Worm (Caenorhabditis elegans): ENCODE data around the gene amt-2.

Gene amt-2

DNA sequence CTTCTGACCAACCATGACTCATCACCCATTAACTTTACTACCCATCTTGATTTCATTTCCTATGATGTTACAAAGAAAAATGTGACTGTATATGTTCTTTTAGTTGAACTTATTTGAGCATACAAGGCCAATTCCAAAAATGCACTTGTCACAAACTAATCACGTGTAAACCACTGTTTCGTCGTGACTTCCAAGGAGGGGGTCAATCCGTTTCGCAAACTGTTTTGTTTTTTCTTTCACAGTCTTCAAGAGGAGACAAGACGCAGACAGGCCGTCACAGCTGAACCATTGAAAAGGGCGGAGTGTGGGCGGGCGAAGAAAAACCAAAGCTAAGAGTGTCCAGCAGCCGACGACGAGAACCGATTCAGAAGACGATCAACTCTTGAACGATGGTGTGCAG is 36.9 kb downstream of the amt-2 start, which contains the start of gene C39E9.8:
Gene C39E9.8, plus strand, starts transcription at position 328 of the 400 bp plus-strand sequence.
- TF ChIP-seq nhr-6 (tag; optimal IDR thresholded peaks at IDR 0.05) (peak; percentile 14), nhr-11 (tag; optimal IDR thresholded peaks at IDR 0.05) (no peak), unc-55 (GFP tag; optimal IDR thresholded peaks at IDR 0.05) (no peak), nhr-10 (tag; optimal IDR thresholded peaks at IDR 0.05) (no peak), fos-1 (tag; optimal IDR thresholded peaks at IDR 0.05) (peak; percentile 41), Y55F3AM.14 (GFP tag; optimal IDR thresholded peaks at IDR 0.05) (peak; percentile 23), lsy-2 (tag; optimal IDR thresholded peaks at IDR 0.05) (no peak), skn-1 (tag; optimal IDR thresholded peaks at IDR 0.05) (no peak), nhr-12 (tag; optimal IDR thresholded peaks at IDR 0.05) (no peak), ztf-1 (GFP tag; conservative IDR thresholded peaks at IDR 0.05) (no peak), dmd-4 (tag; optimal IDR thresholded peaks at IDR 0.05) (no peak), lin-11 (tag; optimal IDR thresholded peaks at IDR 0.05) (no peak), R02D3.7 (tag; optimal IDR thresholded peaks at IDR 0.05) (no peak), peb-1 (tag; optimal IDR thresholded peaks at IDR 0.05) (no peak), unc-39 (tag; optimal IDR thresholded peaks at IDR 0.05) (no peak), elt-3 (tag; optimal IDR thresholded peaks at IDR 0.05) (no peak), mdl-1 (tag; optimal IDR thresholded peaks at IDR 0.05) (no peak), nhr-21 (tag; optimal IDR thresholded peaks at IDR 0.05) (peak; percentile 52), gmeb-1 (tag; optimal IDR thresholded peaks at IDR 0.05) (no peak), ZK546.5 (tag; optimal IDR thresholded peaks at IDR 0.05) (no peak), ztf-11 (tag; optimal IDR thresholded peaks at IDR 0.05) (no peak), blmp-1 (tag; optimal IDR thresholded peaks at IDR 0.05; ENCODE audit: insufficient read depth) (peak; percentile 48), nhr-23 (tag; optimal IDR thresholded peaks at IDR 0.05) (no peak), nhr-77 (tag; optimal IDR thresholded peaks at IDR 0.05) (no peak), sma-9 (GFP tag; optimal IDR thresholded peaks at IDR 0.05) (peak; percentile 74), sma-9 (tag; optimal IDR thresholded peaks at IDR 0.05) (peak; percentile 1), nhr-237 (tag; optimal IDR thresholded peaks at IDR 0.05) (no peak), ztf-4 (tag; optimal IDR thresholded peaks at IDR 0.05) (no peak), sma-3 (GFP tag; optimal IDR thresholded peaks at IDR 0.05) (peak; percentile 77), nhr-25 (tag; optimal IDR thresholded peaks at IDR 0.05) (peak; percentile 94), mab-5 (tag; optimal IDR thresholded peaks at IDR 0.05) (no peak), ceh-82 (tag; optimal IDR thresholded peaks at IDR 0.05) (no peak), nhr-129 (tag; optimal IDR thresholded peaks at IDR 0.05) (peak; percentile 71), F13H6.1 (tag; optimal IDR thresholded peaks at IDR 0.05) (no peak), ama-1 (optimal IDR thresholded peaks at IDR 0.05) (no peak), egl-27 (tag; optimal IDR thresholded peaks at IDR 0.05) (peak; percentile 13)

DNA sequence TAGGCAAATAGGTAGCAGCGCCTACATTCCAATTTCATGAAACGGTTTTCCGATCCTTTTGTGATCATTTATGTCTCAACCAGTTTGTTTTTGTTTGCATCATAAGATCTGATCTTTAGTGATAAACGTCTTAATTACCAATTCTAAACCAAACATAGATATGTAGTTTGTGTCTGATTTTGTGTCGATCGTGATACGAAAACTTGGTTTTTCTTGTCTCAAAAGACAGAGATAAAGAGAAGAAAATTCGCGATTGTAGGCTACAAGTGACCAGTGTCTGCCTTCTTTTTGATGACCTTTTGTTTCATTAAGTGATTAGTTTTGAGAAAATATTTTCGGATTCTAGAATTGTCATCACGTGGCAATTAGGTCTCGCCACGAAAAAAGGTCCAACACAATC is 38.0 kb downstream of the amt-2 start:
- peak; percentile 36 for TF ChIP-seq sma-3 (GFP tag; optimal IDR thresholded peaks at IDR 0.05)
- no peak for TF ChIP-seq egl-27 (tag; optimal IDR thresholded peaks at IDR 0.05)
- TF ChIP-seq mab-5 (tag; optimal IDR thresholded peaks at IDR 0.05): no peak
- TF ChIP-seq elt-3 (tag; optimal IDR thresholded peaks at IDR 0.05): no peak
- peak; percentile 55 for TF ChIP-seq nhr-21 (tag; optimal IDR thresholded peaks at IDR 0.05)
- no peak for TF ChIP-seq nhr-237 (tag; optimal IDR thresholded peaks at IDR 0.05)
- no peak for TF ChIP-seq ceh-82 (tag; optimal IDR thresholded peaks at IDR 0.05)
- TF ChIP-seq ztf-1 (GFP tag; conservative IDR thresholded peaks at IDR 0.05): no peak
- peak; percentile 66 for TF ChIP-seq nhr-25 (tag; optimal IDR thresholded peaks at IDR 0.05)
- TF ChIP-seq unc-62 (GFP tag; optimal IDR thresholded peaks at IDR 0.05): no peak
- no peak for TF ChIP-seq gmeb-1 (tag; optimal IDR thresholded peaks at IDR 0.05)
- TF ChIP-seq aly-2 (tag; optimal IDR thresholded peaks at IDR 0.05): no peak
- TF ChIP-seq alr-1 (tag; optimal IDR thresholded peaks at IDR 0.05): no peak
- TF ChIP-seq Y55F3AM.14 (GFP tag; optimal IDR thresholded peaks at IDR 0.05): no peak
- TF ChIP-seq nhr-129 (tag; optimal IDR thresholded peaks at IDR 0.05): peak; percentile 98
- TF ChIP-seq dmd-4 (tag; optimal IDR thresholded peaks at IDR 0.05): no peak
- TF ChIP-seq nhr-11 (tag; optimal IDR thresholded peaks at IDR 0.05): peak; percentile 35
- no peak for TF ChIP-seq elt-1 (tag; optimal IDR thresholded peaks at IDR 0.05)
- no peak for TF ChIP-seq ZK546.5 (tag; optimal IDR thresholded peaks at IDR 0.05)
- TF ChIP-seq nhr-12 (tag; optimal IDR thresholded peaks at IDR 0.05): no peak
- no peak for TF ChIP-seq unc-39 (tag; optimal IDR thresholded peaks at IDR 0.05)
- no peak for TF ChIP-seq nhr-77 (tag; optimal IDR thresholded peaks at IDR 0.05)
- no peak for TF ChIP-seq lsy-2 (tag; optimal IDR thresholded peaks at IDR 0.05)
- TF ChIP-seq ama-1 (optimal IDR thresholded peaks at IDR 0.05): no peak
- TF ChIP-seq fos-1 (tag; optimal IDR thresholded peaks at IDR 0.05): no peak
- no peak for TF ChIP-seq mdl-1 (tag; optimal IDR thresholded peaks at IDR 0.05)
- no peak for TF ChIP-seq C34F6.9 (tag; optimal IDR thresholded peaks at IDR 0.05)
- no peak for TF ChIP-seq lin-39 (tag; optimal IDR thresholded peaks at IDR 0.05)
- TF ChIP-seq sma-9 (GFP tag; optimal IDR thresholded peaks at IDR 0.05): no peak
- no peak for TF ChIP-seq sma-9 (tag; optimal IDR thresholded peaks at IDR 0.05)
